Fruit fly (Drosophila melanogaster): ENCODE results near the gene mge.

mge gene

dm6 chr3L:3928205-3928942 lies 18.6 kb upstream of the mge start (continued):
- TF ChIP-seq CG15514 (GFP tag; optimal IDR thresholded peaks at IDR 0.05), result peak; percentile 83
- TF ChIP-seq nau (GFP tag; optimal IDR thresholded peaks at IDR 0.05), result peak; percentile 77
- no peak for TF ChIP-seq CG15073 (GFP tag; optimal IDR thresholded peaks at IDR 0.05)
- peak; percentile 59; the same call in 1 of the 3 replicates for TF ChIP-seq CG11560 (tag; IDR thresholded peaks at IDR 0.05)
- TF ChIP-seq NK7.1 (GFP tag; optimal IDR thresholded peaks at IDR 0.05), result peak; percentile 55
- TF ChIP-seq HLH3B (GFP tag; IDR thresholded peaks at IDR 0.05), result peak; percentile 82
- TF ChIP-seq knrl (GFP tag; IDR thresholded peaks at IDR 0.05; ENCODE audit: partially characterized antibody), result no peak
- peak; percentile 85 for TF ChIP-seq dmrt99B (tag; optimal IDR thresholded peaks at IDR 0.05)
- TF ChIP-seq bsh (GFP tag; optimal IDR thresholded peaks at IDR 0.05), result peak in 1 of 2 experiments; percentile 81
- TF ChIP-seq CG9932 (GFP tag; IDR thresholded peaks at IDR 0.05), result peak; percentile 90
- peak; percentile 47; the same call in 1 of the 2 replicates for TF ChIP-seq dimm (GFP tag; IDR thresholded peaks at IDR 0.05)
- TF ChIP-seq wor (GFP tag; IDR thresholded peaks at IDR 0.05), result peak; percentile 72
- peak; percentile 38 for TF ChIP-seq psq (GFP tag; optimal IDR thresholded peaks at IDR 0.05)
- TF ChIP-seq CG17361 (GFP tag; IDR thresholded peaks at IDR 0.05), result peak; percentile 70; the same call in 2 of the 3 replicates
- TF ChIP-seq CG6175 (GFP tag; IDR thresholded peaks at IDR 0.05), result peak; percentile 86
- peak; percentile 22 for TF ChIP-seq CG15479 (GFP tag; optimal IDR thresholded peaks at IDR 0.05)
- no peak for TF ChIP-seq Bgb (GFP tag; IDR thresholded peaks at IDR 0.05; ENCODE audit: partially characterized antibody)
- TF ChIP-seq CG12219 (GFP tag; optimal IDR thresholded peaks at IDR 0.05), result peak; percentile 86
- TF ChIP-seq tna (GFP tag; IDR thresholded peaks at IDR 0.05; ENCODE audit: partially characterized antibody), result no peak
- peak; percentile 66 for TF ChIP-seq jing (GFP tag; optimal IDR thresholded peaks at IDR 0.05)
- TF ChIP-seq tll (GFP tag; optimal IDR thresholded peaks at IDR 0.05), result no peak
- peak; percentile 65 for TF ChIP-seq fd96Cb (tag; optimal IDR thresholded peaks at IDR 0.05)
- peak; percentile 78 for TF ChIP-seq Mrtf (GFP tag; IDR thresholded peaks at IDR 0.05)
- TF ChIP-seq CG1602 (GFP tag; optimal IDR thresholded peaks at IDR 0.05), result peak; percentile 72
- TF ChIP-seq Dp (GFP tag; optimal IDR thresholded peaks at IDR 0.05), result no peak
- no peak for TF ChIP-seq usp (GFP tag; optimal IDR thresholded peaks at IDR 0.05)
- TF ChIP-seq GATAe (GFP tag; conservative IDR thresholded peaks at IDR 0.05), result peak; percentile 93
- peak; percentile 73 for TF ChIP-seq ap (GFP tag; IDR thresholded peaks at IDR 0.05)
- TF ChIP-seq Ravus (GFP tag; IDR thresholded peaks at IDR 0.05), result peak; percentile 75
- peak; percentile 88 for TF ChIP-seq CG8924 (tag; optimal IDR thresholded peaks at IDR 0.05)
- TF ChIP-seq CG3838 (GFP tag; optimal IDR thresholded peaks at IDR 0.05), result peak; percentile 50
- TF ChIP-seq Nf-YC (tag; optimal IDR thresholded peaks at IDR 0.05), result peak; percentile 70
- peak; percentile 87 for TF ChIP-seq lbe (GFP tag; optimal IDR thresholded peaks at IDR 0.05)
- no peak for TF ChIP-seq Opbp (GFP tag; IDR thresholded peaks at IDR 0.05; ENCODE audit: partially characterized antibody)
- TF ChIP-seq CG34422 (GFP tag; IDR thresholded peaks at IDR 0.05), result peak; percentile 83
- TF ChIP-seq Sry-β (GFP tag; optimal IDR thresholded peaks at IDR 0.05), result no peak
- TF ChIP-seq CG4328 (GFP tag; optimal IDR thresholded peaks at IDR 0.05), result peak; percentile 69
- TF ChIP-seq CG10209 (GFP tag; optimal IDR thresholded peaks at IDR 0.05), result peak; percentile 88
- TF ChIP-seq CoRest (tag; optimal IDR thresholded peaks at IDR 0.05), result peak; percentile 90
- TF ChIP-seq Ets65A (GFP tag), result peak; percentile 99
- TF ChIP-seq lmd (GFP tag; IDR thresholded peaks at IDR 0.05), result peak; percentile 88
- peak; percentile 54 for TF ChIP-seq CG10462 (GFP tag; optimal IDR thresholded peaks at IDR 0.05)
- TF ChIP-seq CG3847 (GFP tag; IDR thresholded peaks at IDR 0.05), result peak; percentile 91
- peak; percentile 95 for TF ChIP-seq B-H2 (GFP tag; optimal IDR thresholded peaks at IDR 0.05)
- TF ChIP-seq CG10267 (tag; optimal IDR thresholded peaks at IDR 0.05), result peak; percentile 43
- TF ChIP-seq Drgx (GFP tag; IDR thresholded peaks at IDR 0.05), result peak; percentile 69
- TF ChIP-seq ATbp (GFP tag; optimal IDR thresholded peaks at IDR 0.05), result peak; percentile 76
- TF ChIP-seq trh (GFP tag; optimal IDR thresholded peaks at IDR 0.05), result peak; percentile 45
- peak; percentile 5 for TF ChIP-seq YL-1 (GFP tag; optimal IDR thresholded peaks at IDR 0.05)

Data from whole organism, embryonic.